Fruit fly (Drosophila melanogaster): Measurements from ENCODE around the gene UQCR-C2.
"Not testable (repeated sequence)": the region's sequence is repeated elsewhere in the genome, so short reads cannot be mapped to it uniquely, and the experiment has no call there.

Gene UQCR-C2

DNA sequence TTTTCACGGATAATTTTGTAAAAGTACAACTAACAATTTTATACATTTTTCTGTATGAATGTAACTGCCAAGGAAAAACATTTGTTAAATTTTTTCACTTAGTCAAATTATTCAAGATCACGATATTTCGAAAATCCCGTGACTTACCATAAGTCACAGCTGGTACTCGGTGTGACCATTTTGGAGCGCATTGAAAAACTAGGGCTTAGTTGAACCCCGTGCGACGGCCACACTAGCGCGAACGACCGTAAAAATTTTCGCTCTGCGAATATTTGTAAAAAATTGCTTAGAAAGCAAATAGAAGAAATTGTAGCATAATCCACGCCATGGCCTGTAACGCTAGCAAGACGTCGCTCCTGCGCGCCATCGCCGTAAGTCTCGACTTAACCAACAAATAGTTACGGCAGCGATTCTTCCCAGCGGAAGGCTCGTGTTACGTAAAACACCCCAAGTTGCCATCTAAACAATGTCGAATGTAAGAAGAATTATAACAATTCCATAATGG, at the start of gene UQCR-C2:
Gene UQCR-C2 (plus strand): TSS at position 51 of the 505 bp plus-strand sequence.
- TF ChIP-seq CTCF (optimal IDR thresholded peaks at IDR 0.05) (peak in 1 of 2 experiments; percentile 44), CG8478 (optimal IDR thresholded peaks at IDR 0.05) (no peak)

- TF ChIP-seq CTCF (optimal IDR thresholded peaks at IDR 0.05) (no peak), CG8478 (optimal IDR thresholded peaks at IDR 0.05) (no peak)
Observed at dm6 chr3L:16542998-16543624, 40.8 kb upstream of the UQCR-C2 start, which contains the start of gene CG43373. CG43373 (minus strand) TSS chr3L:16543370.

DNA sequence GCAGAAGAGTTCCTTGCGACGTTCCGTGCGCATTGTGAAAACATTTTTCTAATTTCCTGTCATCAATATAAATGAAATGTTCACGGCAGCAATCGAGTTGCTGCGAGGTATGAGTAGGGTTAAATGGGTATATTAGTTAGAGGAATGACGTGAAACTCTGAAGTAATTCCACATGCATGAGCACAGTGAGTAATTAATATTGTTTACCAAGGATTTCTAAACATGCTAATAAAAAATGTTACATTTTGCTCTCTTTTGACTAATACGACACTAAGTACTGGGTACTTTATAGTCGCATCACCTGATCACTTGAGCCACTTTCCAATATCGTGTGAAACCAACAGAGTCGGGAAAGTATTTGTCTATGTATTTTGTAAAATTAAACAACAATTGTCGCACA, 39.7 kb upstream of the UQCR-C2 start:
- TF ChIP-seq CTCF (optimal IDR thresholded peaks at IDR 0.05): no peak
- TF ChIP-seq CG8478 (optimal IDR thresholded peaks at IDR 0.05): no peak

- TF ChIP-seq CG8478 (optimal IDR thresholded peaks at IDR 0.05): no peak
- no peak for TF ChIP-seq CTCF (optimal IDR thresholded peaks at IDR 0.05)
Observed at dm6 chr3L:16545511-16545910, 38.4 kb upstream of the UQCR-C2 start, which contains the start of gene CG13033. CG13033 (minus strand) TSS chr3L:16545628.

dm6 chr3L:16546159-16546558, 37.8 kb upstream of the UQCR-C2 start:
- TF ChIP-seq CG8478 (optimal IDR thresholded peaks at IDR 0.05) (no peak), CTCF (optimal IDR thresholded peaks at IDR 0.05) (no peak)

dm6 chr3L:16556523-16556922, 27.4 kb upstream of the UQCR-C2 start, which contains the start of gene CG4229:
CG4229 (plus strand) TSS chr3L:16556823.
- TF ChIP-seq CTCF (optimal IDR thresholded peaks at IDR 0.05) (no peak), CG8478 (optimal IDR thresholded peaks at IDR 0.05) (no peak)

DNA sequence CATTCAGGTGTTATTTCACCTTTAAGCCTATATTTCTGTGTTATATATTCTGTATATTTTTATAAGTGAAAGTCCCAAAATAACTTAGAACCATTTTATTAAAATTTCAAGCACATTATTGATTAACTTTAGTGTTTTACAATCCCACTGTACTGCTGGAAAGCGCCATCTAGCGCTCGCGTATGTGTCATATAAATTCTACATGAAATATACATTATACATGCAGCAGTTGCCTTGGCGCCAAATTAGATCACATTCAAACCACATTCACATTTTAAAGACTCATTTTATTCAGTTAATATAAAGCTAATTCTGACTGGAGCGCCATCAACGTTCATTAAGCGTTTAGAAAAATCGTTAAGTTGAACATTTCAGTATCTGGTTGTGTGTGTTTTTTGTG, 20.6 kb upstream of the UQCR-C2 start:
- TF ChIP-seq CG8478 (optimal IDR thresholded peaks at IDR 0.05) (no peak), CTCF (optimal IDR thresholded peaks at IDR 0.05) (peak; percentile 86 to 92)

dm6 chr3L:16566093-16566492, 17.8 kb upstream of the UQCR-C2 start:
- TF ChIP-seq CG8478 (optimal IDR thresholded peaks at IDR 0.05) (no peak), CTCF (optimal IDR thresholded peaks at IDR 0.05) (no peak)

- TF ChIP-seq CTCF (optimal IDR thresholded peaks at IDR 0.05) (no peak), CG8478 (optimal IDR thresholded peaks at IDR 0.05) (no peak)
Observed at dm6 chr3L:16566700-16567221, 17.2 kb upstream of the UQCR-C2 start, which contains the start of gene UQCR-6.4L. UQCR-6.4L (plus strand) TSS chr3L:16566750.

- no peak for TF ChIP-seq CG8478 (optimal IDR thresholded peaks at IDR 0.05)
- no peak for TF ChIP-seq CTCF (optimal IDR thresholded peaks at IDR 0.05)
Observed at dm6 chr3L:16567495-16567894, 16.4 kb upstream of the UQCR-C2 start.

DNA sequence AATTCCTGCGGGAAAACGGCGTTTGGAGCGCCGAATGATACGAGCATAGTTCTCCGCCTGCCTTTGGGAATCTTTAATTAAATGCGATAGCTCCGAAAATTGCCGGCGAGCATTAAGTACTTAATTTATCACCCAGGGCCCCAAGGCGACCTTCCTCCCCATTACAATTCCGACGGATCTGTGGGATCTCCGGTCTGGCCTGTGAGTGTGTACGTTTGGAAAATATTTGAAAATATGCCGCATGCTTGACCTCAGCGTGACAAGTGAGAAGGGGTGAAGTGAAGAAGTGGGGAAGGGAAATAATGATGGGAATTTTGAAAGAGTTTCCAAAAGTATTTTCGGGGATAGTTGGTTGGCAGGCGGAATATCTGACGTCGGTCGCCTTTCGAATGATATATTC, 14.5 kb upstream of the UQCR-C2 start:
- no peak for TF ChIP-seq CTCF (optimal IDR thresholded peaks at IDR 0.05)
- TF ChIP-seq CG8478 (optimal IDR thresholded peaks at IDR 0.05): no peak

- TF ChIP-seq CG8478 (optimal IDR thresholded peaks at IDR 0.05) (no peak), CTCF (optimal IDR thresholded peaks at IDR 0.05) (no peak)
Observed at dm6 chr3L:16571014-16571738, 12.7 kb upstream of the UQCR-C2 start.

- TF ChIP-seq CTCF (optimal IDR thresholded peaks at IDR 0.05) (no peak), CG8478 (optimal IDR thresholded peaks at IDR 0.05) (no peak)
Observed at dm6 chr3L:16571739-16572063, 12.2 kb upstream of the UQCR-C2 start.

DNA sequence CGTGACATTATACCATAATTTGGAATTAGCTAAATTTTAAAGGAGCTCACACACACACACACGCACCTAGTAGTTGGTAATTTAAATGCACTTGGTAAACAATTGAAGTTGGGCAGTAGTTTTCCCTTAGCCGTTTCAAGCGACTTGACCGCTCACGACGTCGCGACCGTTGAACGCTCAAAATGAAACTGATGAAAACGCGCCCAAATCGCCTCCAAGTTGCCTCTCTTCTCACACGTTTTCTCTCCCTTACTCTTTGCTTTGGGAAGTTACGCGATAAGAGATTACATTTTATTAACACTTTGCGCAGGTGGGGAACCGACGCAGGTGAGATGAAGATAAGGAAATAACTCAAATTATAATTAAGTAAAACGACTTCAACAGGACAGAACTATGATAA, 11.7 kb upstream of the UQCR-C2 start:
- TF ChIP-seq CG8478 (optimal IDR thresholded peaks at IDR 0.05): no peak
- no peak for TF ChIP-seq CTCF (optimal IDR thresholded peaks at IDR 0.05)

DNA sequence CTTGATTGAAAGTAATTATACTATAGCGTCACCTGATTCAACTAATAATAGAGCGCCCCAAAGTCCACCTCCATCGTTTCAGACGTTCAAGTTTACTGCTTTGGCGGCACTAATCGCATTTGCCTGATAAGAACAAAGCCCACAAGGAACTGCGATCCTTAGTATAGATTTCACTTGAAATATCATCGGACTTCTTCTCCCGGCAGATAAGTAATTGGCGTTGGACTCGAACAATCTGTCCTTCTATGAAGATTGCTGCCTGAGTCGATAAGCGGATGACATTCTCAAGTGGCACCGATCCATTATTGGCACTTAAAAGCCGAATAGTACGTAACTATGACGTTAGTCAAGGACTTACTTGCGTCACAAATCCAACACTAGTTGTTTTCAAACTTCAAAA, 10.7 kb upstream of the UQCR-C2 start, which contains the start of gene Mipp1:
Gene Mipp1 (minus strand): TSS at position 101 of the 400 bp plus-strand sequence.
- not testable (repeated sequence) for TF ChIP-seq CG8478, CTCF (optimal IDR thresholded peaks at IDR 0.05)
